Fruit fly (Drosophila melanogaster) S2 (cell line): Measurements from ENCODE around the gene Abl.

ENCODE experiments used
- CG8478 ChIP-seq: fragments of >200 bp; optimal IDR thresholded peaks from 2 replicates; lab custom pipeline; 2018
- CTCF ChIP-seq, 2 experiments: fragments of >200 bp; optimal IDR thresholded peaks; 2 replicates each; lab custom pipeline; 2018

DNA sequence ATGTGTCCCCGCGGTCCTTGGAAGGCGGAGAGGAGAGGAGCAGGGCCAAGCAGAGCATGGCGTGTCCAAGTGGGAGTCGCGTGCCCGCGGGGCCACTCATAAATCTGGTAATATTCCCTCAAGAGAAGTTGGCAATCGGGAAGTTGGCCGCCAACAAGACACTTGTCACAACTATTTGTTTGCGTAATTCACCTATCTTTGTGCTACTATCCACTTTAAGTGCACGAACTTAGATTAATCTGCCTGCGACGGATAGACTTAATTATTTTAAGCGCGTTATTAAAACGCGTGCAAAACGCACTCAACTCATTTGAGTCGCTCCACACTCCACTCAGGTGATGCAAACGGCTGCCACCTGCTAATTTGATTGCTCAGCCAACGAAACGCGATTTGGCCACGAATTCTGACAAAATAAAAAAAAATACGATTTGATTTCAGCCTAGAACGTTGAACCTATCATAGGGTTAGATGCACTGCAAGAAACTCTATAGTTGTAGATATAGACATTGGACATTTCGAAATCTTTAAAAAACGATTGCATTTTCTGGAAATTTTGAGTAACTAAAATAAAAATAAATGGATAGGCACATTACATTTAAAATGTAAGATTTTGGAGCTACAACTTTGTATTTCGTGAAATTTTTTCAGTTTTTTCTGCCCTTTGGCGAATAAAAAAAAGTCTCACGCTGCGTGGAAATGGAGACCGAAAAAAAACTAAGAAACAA lies 76.5 kb downstream of the Abl start:
- TF ChIP-seq CG8478 (lab: Kevin White, UChicago) (no peak), CTCF (optimal IDR thresholded peaks at IDR 0.05; lab: Kevin White, UChicago) (no peak)
